Fruit fly (Drosophila melanogaster) whole organism, adult: ENCODE measurements around the gene sau.

Experiments used
- CG33017 ChIP-seq: fragments of 200-800 bp; sonication (Bioruptor generic); optimal IDR thresholded peaks from 2 replicates; lab custom pipeline; 2018; ENCODE audit warnings: missing biosample characterization, mild to moderate bottlenecking, missing genetic modification characterization, moderate library complexity
- CG7045 ChIP-seq: fragments of 200-800 bp; sonication (Bioruptor generic); optimal IDR thresholded peaks from 2 replicates; lab custom pipeline; 2017; ENCODE audit warnings: missing biosample characterization, mild to moderate bottlenecking, missing genetic modification characterization
- CG7101 ChIP-seq: fragments of 200-800 bp; sonication (Bioruptor generic); optimal IDR thresholded peaks from 2 replicates; lab custom pipeline; 2018; ENCODE audit warnings: missing biosample characterization, mild to moderate bottlenecking, missing genetic modification characterization, moderate library complexity
- Crg-1 ChIP-seq: fragments of 200-800 bp; sonication (Bioruptor generic); optimal IDR thresholded peaks from 2 replicates; lab custom pipeline; 2016; ENCODE audit warnings: missing biosample characterization, missing genetic modification characterization
- Mnt ChIP-seq: fragments of 200-800 bp; sonication (Bioruptor generic); optimal IDR thresholded peaks from 2 replicates; lab custom pipeline; 2016; ENCODE audit warnings: missing biosample characterization, mild to moderate bottlenecking, missing genetic modification characterization
- cic ChIP-seq: fragments of 200-800 bp; sonication (Bioruptor generic); optimal IDR thresholded peaks from 2 replicates; lab custom pipeline; 2017; ENCODE audit warnings: missing biosample characterization, mild to moderate bottlenecking, missing genetic modification characterization, moderate library complexity
- kay ChIP-seq: fragments of 200-800 bp; sonication (Bioruptor generic); peaks from one replicate; lab custom pipeline; 2016; ENCODE audit warnings: missing biosample characterization, missing genetic modification characterization, borderline replicate concordance
- ovo ChIP-seq: fragments of 200-800 bp; sonication (Bioruptor generic); optimal IDR thresholded peaks from 2 replicates; lab custom pipeline; 2016; ENCODE audit warnings: missing biosample characterization, missing genetic modification characterization
- pad ChIP-seq: fragments of 200-800 bp; sonication (Bioruptor generic); optimal IDR thresholded peaks from 3 replicates; lab custom pipeline; 2017; ENCODE audit warnings: missing biosample characterization, missing genetic modification characterization, mild to moderate bottlenecking, moderate library complexity, missing genetic modification reagents

DNA sequence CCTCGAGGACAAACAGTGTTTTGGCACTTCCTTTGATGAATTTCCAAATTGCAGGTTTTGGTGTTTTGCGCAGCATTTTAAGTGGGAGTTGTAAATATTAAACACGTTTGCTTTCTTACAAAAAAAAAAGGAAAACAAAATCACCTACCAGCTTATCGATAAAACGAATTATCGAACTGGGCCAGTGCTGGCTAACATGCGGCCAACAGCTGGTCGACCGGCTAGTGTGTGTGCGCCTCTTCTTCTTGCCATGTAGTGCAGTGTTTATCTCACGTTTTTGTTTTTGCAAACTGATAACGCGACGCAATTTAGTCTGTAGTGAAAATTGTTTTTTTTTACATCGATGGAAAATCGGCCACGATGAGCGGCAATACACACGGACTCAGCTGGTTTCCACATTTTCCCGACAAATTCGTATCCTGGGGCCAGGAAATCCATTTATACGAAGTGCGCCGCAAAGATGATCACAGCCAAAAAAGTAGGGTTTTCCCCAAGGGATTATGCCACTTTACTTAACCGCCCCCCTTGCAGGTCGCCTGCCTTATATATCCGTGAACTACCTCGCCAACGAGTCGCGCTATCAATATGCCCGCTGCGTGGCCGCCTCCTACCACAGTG lies 9.0 kb upstream of the sau start, which contains the start of the genes CG15386, CG42371 and mio:
- TF ChIP-seq pad, result peak; percentile 52
- peak; percentile 94 for TF ChIP-seq cic (GFP tag; lab: Kevin White, UChicago)
- no peak for TF ChIP-seq ovo (GFP tag; lab: Kevin White, UChicago)
- no peak for TF ChIP-seq CG7045
- TF ChIP-seq CG7101, result peak; percentile 53
- TF ChIP-seq Crg-1, result peak; percentile 66
- TF ChIP-seq CG33017, result peak; percentile 71
- TF ChIP-seq kay (GFP tag; lab: Kevin White, UChicago), result no peak
- TF ChIP-seq Mnt (GFP tag; lab: Kevin White, UChicago), result peak; percentile 94
